ENCODE assay signal across 2 fruit fly cellular contexts in the genomic region with DNA sequence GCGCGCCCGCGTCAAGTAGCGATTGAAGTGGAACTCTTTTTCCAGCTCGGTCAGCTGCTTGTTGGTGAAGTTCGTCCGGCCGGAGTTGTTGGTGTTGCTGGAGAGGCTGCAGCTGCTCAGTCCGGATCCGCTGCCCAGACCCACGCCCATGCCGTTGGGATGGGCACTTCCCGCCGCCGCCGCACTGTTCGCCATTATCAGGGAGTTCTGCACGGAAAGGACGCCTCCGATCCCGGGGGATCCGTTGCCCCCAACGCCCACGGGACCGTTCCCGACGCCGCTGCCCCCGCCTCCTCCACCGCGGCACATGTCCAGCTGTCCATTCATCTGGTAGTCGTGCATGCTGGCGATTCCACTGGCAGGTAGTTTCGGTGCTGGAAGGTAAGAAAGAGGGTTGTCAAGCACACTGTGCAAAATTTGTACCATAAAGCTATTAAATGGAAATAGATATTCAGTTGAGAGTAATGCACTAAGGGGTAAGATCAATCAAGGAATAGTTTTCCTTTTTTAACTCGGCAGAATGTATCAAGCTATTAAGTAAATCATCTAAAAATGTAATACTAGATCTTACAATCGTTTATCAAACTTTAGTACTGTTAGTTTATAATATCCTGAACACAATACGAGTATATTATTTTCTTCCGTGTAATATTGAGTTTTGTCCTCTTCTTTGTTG.
TF ChIP-seq lines count a peak whose summit lies in the region.

No protein-coding gene starts in this region.

- no peak for TF ChIP-seq CTCF in whole organism, embryonic (GFP tag; optimal IDR thresholded peaks at IDR 0.05; lab: Kevin White, UChicago)

TF ChIP-seq in whole organism, embryonic, 481 proteins besides CTCF, POLR2A, EP300 and RAD21 (continues in another document):
- TF ChIP-seq CG17361 (GFP tag; IDR thresholded peaks at IDR 0.05; lab: Robert Waterston, UW) = no peak
- no peak for TF ChIP-seq E2f2 (GFP tag; IDR thresholded peaks at IDR 0.05; lab: Robert Waterston, UW)
- no peak for TF ChIP-seq NC2β (GFP tag; optimal IDR thresholded peaks at IDR 0.05; lab: Kevin White, UChicago)
- TF ChIP-seq CG32772 (GFP tag; IDR thresholded peaks at IDR 0.05; lab: Robert Waterston, UW) = no peak
- no peak for TF ChIP-seq CG31388 (GFP tag; optimal IDR thresholded peaks at IDR 0.05; lab: Kevin White, UChicago)
- TF ChIP-seq H15 (GFP tag; IDR thresholded peaks at IDR 0.05; lab: Robert Waterston, UW) = no peak
- no peak for TF ChIP-seq ci (GFP tag; IDR thresholded peaks at IDR 0.05; lab: Robert Waterston, UW)
- TF ChIP-seq Med (GFP tag; lab: Kevin White, UChicago) = peak; percentile 62
- no peak for TF ChIP-seq CrebB (tag; optimal IDR thresholded peaks at IDR 0.05; lab: Kevin White, UChicago)
- no peak for TF ChIP-seq hbn (GFP tag; IDR thresholded peaks at IDR 0.05; lab: Robert Waterston, UW; ENCODE audit: partially characterized antibody)
- TF ChIP-seq CG8924 (tag; optimal IDR thresholded peaks at IDR 0.05; lab: Kevin White, UChicago) = peak; percentile 13
- TF ChIP-seq gcm2 (GFP tag; optimal IDR thresholded peaks at IDR 0.05; lab: Kevin White, UChicago) = no peak
- no peak for TF ChIP-seq CG14667 (GFP tag; IDR thresholded peaks at IDR 0.05; lab: Robert Waterston, UW)
- peak; percentile 14 for TF ChIP-seq trem (tag; optimal IDR thresholded peaks at IDR 0.05; lab: Kevin White, UChicago)
- TF ChIP-seq ATbp (GFP tag; optimal IDR thresholded peaks at IDR 0.05; lab: Kevin White, UChicago) = no peak
- TF ChIP-seq lola (GFP tag; optimal IDR thresholded peaks at IDR 0.05; lab: Kevin White, UChicago) = peak in 1 of 3 experiments; percentile 51
- TF ChIP-seq gcm (GFP tag; optimal IDR thresholded peaks at IDR 0.05; lab: Kevin White, UChicago) = no peak
- TF ChIP-seq CG14710 (tag; optimal IDR thresholded peaks at IDR 0.05; lab: Kevin White, UChicago) = peak; percentile 31
- TF ChIP-seq HLH4C (GFP tag; IDR thresholded peaks at IDR 0.05; lab: Robert Waterston, UW; ENCODE audit: partially characterized antibody) = no peak
- no peak for TF ChIP-seq prd (optimal IDR thresholded peaks at IDR 0.05; lab: Kevin White, UChicago)
- TF ChIP-seq prd (GFP tag; IDR thresholded peaks at IDR 0.05; lab: Robert Waterston, UW) = peak; percentile 63; the same call in 2 of the 3 replicates
- TF ChIP-seq Nf-YB (GFP tag; optimal IDR thresholded peaks at IDR 0.05; lab: Kevin White, UChicago) = no peak
- no peak for TF ChIP-seq CG1603 (tag; optimal IDR thresholded peaks at IDR 0.05; lab: Kevin White, UChicago)
- no peak for TF ChIP-seq slp2 (GFP tag; optimal IDR thresholded peaks at IDR 0.05; lab: Kevin White, UChicago)
- no peak for TF ChIP-seq CG5180 (GFP tag; optimal IDR thresholded peaks at IDR 0.05; lab: Kevin White, UChicago)
- TF ChIP-seq CG32532 (GFP tag; IDR thresholded peaks at IDR 0.05; lab: Robert Waterston, UW) = no peak
- no peak for TF ChIP-seq CG3838 (GFP tag; optimal IDR thresholded peaks at IDR 0.05; lab: Kevin White, UChicago)
- TF ChIP-seq jing (GFP tag; optimal IDR thresholded peaks at IDR 0.05; lab: Kevin White, UChicago) = no peak
- peak; percentile 9 for TF ChIP-seq CG17829 (tag; optimal IDR thresholded peaks at IDR 0.05; lab: Kevin White, UChicago)
- TF ChIP-seq CG17568 (GFP tag; optimal IDR thresholded peaks at IDR 0.05; lab: Kevin White, UChicago) = no peak
- no peak for TF ChIP-seq dmrt99B (tag; optimal IDR thresholded peaks at IDR 0.05; lab: Kevin White, UChicago)
- peak; percentile 51 for TF ChIP-seq dmrt11E (tag; optimal IDR thresholded peaks at IDR 0.05; lab: Kevin White, UChicago)
- TF ChIP-seq zf30C (GFP tag; optimal IDR thresholded peaks at IDR 0.05; lab: Kevin White, UChicago) = peak; percentile 91
- TF ChIP-seq ac (GFP tag; optimal IDR thresholded peaks at IDR 0.05; lab: Kevin White, UChicago) = peak; percentile 25
- no peak for TF ChIP-seq Dbx (GFP tag; IDR thresholded peaks at IDR 0.05; lab: Robert Waterston, UW)
- peak in 1 of 2 experiments; percentile 14 for TF ChIP-seq chif (GFP tag; optimal IDR thresholded peaks at IDR 0.05; lab: Kevin White, UChicago)
- TF ChIP-seq CG4404 (GFP tag; IDR thresholded peaks at IDR 0.05; lab: Robert Waterston, UW) = peak; percentile 48; the same call in 1 of the 2 replicates
- no peak for TF ChIP-seq chn (GFP tag; optimal IDR thresholded peaks at IDR 0.05; lab: Kevin White, UChicago)
- TF ChIP-seq CG9932 (GFP tag; IDR thresholded peaks at IDR 0.05; lab: Robert Waterston, UW) = 0 out of 2 replicates have a peak, but pooled peaks have one; percentile 37
- no peak for TF ChIP-seq aop (GFP tag; IDR thresholded peaks at IDR 0.05; lab: Robert Waterston, UW)
- peak; percentile 45 for TF ChIP-seq zen (tag; optimal IDR thresholded peaks at IDR 0.05; lab: Kevin White, UChicago)
- no peak for TF ChIP-seq Fer3 (tag; optimal IDR thresholded peaks at IDR 0.05; lab: Kevin White, UChicago)

TF ChIP-seq in whole organism, wandering third instar larva, 38 proteins besides CTCF, POLR2A, EP300 and RAD21:
- no peak for TF ChIP-seq woc (GFP tag; optimal IDR thresholded peaks at IDR 0.05; lab: Kevin White, UChicago)
- TF ChIP-seq Dfd (GFP tag; optimal IDR thresholded peaks at IDR 0.05; lab: Kevin White, UChicago) = peak; percentile 98
- TF ChIP-seq tai (GFP tag; optimal IDR thresholded peaks at IDR 0.05; lab: Kevin White, UChicago) = no peak
- no peak for TF ChIP-seq Jra (GFP tag; optimal IDR thresholded peaks at IDR 0.05; lab: Kevin White, UChicago)
- no peak for TF ChIP-seq Rel (GFP tag; optimal IDR thresholded peaks at IDR 0.05; lab: Kevin White, UChicago)
- TF ChIP-seq Rel (tag; optimal IDR thresholded peaks at IDR 0.05; lab: Kevin White, UChicago) = no peak
- TF ChIP-seq N (GFP tag; optimal IDR thresholded peaks at IDR 0.05; lab: Kevin White, UChicago) = no peak
